Fruit fly (Drosophila melanogaster) S2 (cell line): Measurements from ENCODE around the gene CG11384.

Source experiments
- CG8478 ChIP-seq: fragments of >200 bp; optimal IDR thresholded peaks from 2 replicates; lab custom pipeline; 2018
- CTCF ChIP-seq, 2 experiments: fragments of >200 bp; optimal IDR thresholded peaks; 2 replicates each; lab custom pipeline; 2018

DNA sequence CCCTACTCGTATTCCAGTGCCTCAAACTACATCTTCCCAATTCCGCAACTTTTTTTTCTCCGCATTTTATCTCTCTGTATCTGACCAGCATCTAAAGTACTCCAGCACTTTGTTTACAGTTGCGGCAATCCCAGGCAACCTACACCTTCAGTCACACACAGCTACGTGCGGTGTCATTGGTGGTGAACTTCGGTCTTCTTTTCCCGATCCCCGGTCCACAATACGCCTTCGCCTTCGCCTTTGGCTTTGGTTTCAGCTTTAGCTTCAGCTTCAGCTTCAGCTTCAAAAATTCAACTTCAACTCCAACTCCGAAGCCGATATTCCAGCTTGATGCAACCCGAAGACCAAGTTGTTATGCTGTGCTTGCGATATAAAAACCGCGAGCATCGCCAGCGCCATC lies 15.2 kb upstream of the CG11384 start, which contains the start of gene CG11380:
- no peak for TF ChIP-seq CG8478 (lab: Kevin White, UChicago)
- TF ChIP-seq CTCF (optimal IDR thresholded peaks at IDR 0.05; lab: Kevin White, UChicago), result no peak
